Worm (Caenorhabditis elegans) whole organism, young adult: Measurements from ENCODE around the gene rev-3.

Experiments used
- efl-1 ChIP-seq: fragments of 150-350 bp; optimal IDR thresholded peaks from 2 replicates; lab custom pipeline; 2014; ENCODE audit warnings: missing biosample characterization, missing genetic modification reagents, missing genetic modification characterization
- snpc-3.4 ChIP-seq: sonication (generic microtip); optimal IDR thresholded peaks from 2 replicates; lab custom pipeline; 2017; ENCODE audit warnings: missing genetic modification characterization, mild to moderate bottlenecking, missing compliant biosample characterization, antibody characterized with exemption, moderate library complexity, missing genotype, missing genetic modification reagents

DNA sequence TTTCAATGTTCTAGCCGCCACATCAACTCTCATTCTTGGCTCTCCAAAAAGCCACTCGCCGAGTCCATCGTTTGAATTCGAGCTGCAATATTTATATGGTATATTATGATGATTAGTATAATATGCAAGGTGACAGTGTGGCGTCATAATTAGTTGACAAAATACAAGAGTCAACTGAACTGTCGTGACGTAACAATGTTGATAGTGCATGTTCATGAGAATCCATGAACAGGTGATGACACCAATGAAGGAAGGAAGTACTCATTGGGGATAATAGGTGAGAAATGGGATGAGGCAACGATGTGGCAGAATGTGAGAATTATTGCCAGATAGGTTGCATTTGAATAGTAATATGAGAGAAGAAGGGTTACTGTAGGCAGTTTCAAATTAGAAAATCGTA is 4.5 kb upstream of the rev-3 start:
- TF ChIP-seq efl-1 (GFP tag; lab: Kevin White, UChicago), result no peak
- no peak for TF ChIP-seq snpc-3.4 (tag; lab: Kevin White, UChicago)
